Worm (Caenorhabditis elegans) whole organism, midembryonic: ENCODE measurements around the gene srh-181.

Source experiments
- klf-2 ChIP-seq: fragments of 200-800 bp; sonication (Bioruptor generic); conservative IDR thresholded peaks from 2 replicates; pipeline ENCODE4 v1.3.6; 2022; ENCODE audit warnings: missing genetic modification reagents, missing genetic modification characterization, missing compliant biosample characterization
- med-1 ChIP-seq: sonication (generic microtip); optimal IDR thresholded peaks from 2 replicates; lab custom pipeline; 2017; ENCODE audit warnings: missing genetic modification characterization, mild to moderate bottlenecking, missing compliant biosample characterization, antibody characterized with exemption, missing genetic modification reagents; ENCODE audit not compliant: insufficient read depth

- TF ChIP-seq klf-2 (GFP tag; lab: Robert Waterston, UW) (no peak), med-1 (GFP tag; lab: Kevin White, UChicago) (no peak)
Observed at ce11 chrV:18504610-18505009, 30.3 kb downstream of the srh-181 start.
